Worm (Caenorhabditis elegans) whole organism, young adult: ENCODE data around the gene clec-66.

Experiments used
- F55B11.4 ChIP-seq: sonication (generic microtip); optimal IDR thresholded peaks from 2 replicates; lab custom pipeline; 2016; ENCODE audit warnings: missing compliant biosample characterization, missing genetic modification characterization, borderline replicate concordance; ENCODE audit not compliant: insufficient read depth
- aptf-3 ChIP-seq: fragments of 200-800 bp; sonication (Bioruptor generic); IDR thresholded peaks from 2 replicates; pipeline ENCODE4 v1.3.6; 2022; ENCODE audit warnings: missing genetic modification characterization, missing compliant biosample characterization
- athp-1 ChIP-seq: sonication (generic microtip); optimal IDR thresholded peaks from 2 replicates; lab custom pipeline; 2017; ENCODE audit warnings: mild to moderate bottlenecking, missing genetic modification characterization, missing compliant biosample characterization
- attf-5 ChIP-seq: fragments of 200-800 bp; sonication (Bioruptor generic); optimal IDR thresholded peaks from 2 replicates; lab custom pipeline; 2018; ENCODE audit warnings: mild to moderate bottlenecking, missing genetic modification characterization, missing compliant biosample characterization
- cebp-1 ChIP-seq, 2 experiments: fragments of 200-800 bp in 1 of 2; sonication (Bioruptor generic) in 1 of 2; sonication (generic microtip) in 1 of 2; IDR thresholded peaks in 1 of 2; optimal IDR thresholded peaks in 1 of 2; 2 replicates each; pipeline versions ENCODE4 v1.3.6 to Lab custom; 2017 to 2022; ENCODE audit warnings: missing compliant biosample characterization in 2 of 2, missing genetic modification characterization in 2 of 2, mild to moderate bottlenecking in 1 of 2, missing genetic modification reagents in 1 of 2, moderate library complexity in 1 of 2
- dox-1 ChIP-seq: fragments of 200-800 bp; sonication (Bioruptor generic); IDR thresholded peaks from 2 replicates; pipeline ENCODE4 v1.3.6; 2022; ENCODE audit warnings: missing genetic modification reagents, missing genetic modification characterization, missing compliant biosample characterization
- egl-44 ChIP-seq: fragments of 200-800 bp; sonication (Bioruptor generic); IDR thresholded peaks from 2 replicates; pipeline ENCODE4 v1.3.6; 2022; ENCODE audit warnings: missing genetic modification reagents, missing genetic modification characterization, missing compliant biosample characterization
- hmg-1.2 ChIP-seq: fragments of 200-800 bp; sonication (Bioruptor generic); IDR thresholded peaks from 2 replicates; pipeline ENCODE4 v1.3.6; 2022; ENCODE audit warnings: missing genetic modification reagents, missing genetic modification characterization, missing compliant biosample characterization
- nhr-80 ChIP-seq: sonication (generic microtip); optimal IDR thresholded peaks from 2 replicates; lab custom pipeline; 2016; ENCODE audit warnings: missing genetic modification characterization, missing compliant biosample characterization
- pbrm-1 ChIP-seq: fragments of 200-800 bp; sonication (Bioruptor generic); IDR thresholded peaks from 2 replicates; pipeline ENCODE4 v1.3.6; 2022; ENCODE audit warnings: missing genetic modification reagents, missing genetic modification characterization, missing compliant biosample characterization
- snpc-4 ChIP-seq, 5 experiments: fragments of 150-350 bp in 1 of 5; sonication (generic microtip) in 4 of 5; optimal IDR thresholded peaks; 2 replicates each; lab custom pipeline; 2014 to 2018; ENCODE audit warnings: missing genetic modification characterization in 5 of 5, missing biosample characterization in 3 of 5, antibody characterized with exemption in 2 of 5, mild to moderate bottlenecking in 2 of 5, missing compliant biosample characterization in 2 of 5, missing genotype in 2 of 5, moderate library complexity in 2 of 5, missing genetic modification reagents in 1 of 5
- tbp1 ChIP-seq: fragments of 200-800 bp; sonication (Bioruptor generic); optimal IDR thresholded peaks from 2 replicates; lab custom pipeline; 2018; ENCODE audit warnings: mild to moderate bottlenecking, missing genetic modification characterization, missing compliant biosample characterization

clec-66 gene

ce11 chrII:12953297-12953696, 49.1 kb downstream of the clec-66 start:
- TF ChIP-seq attf-5, result peak; percentile 12
- TF ChIP-seq dox-1 (GFP tag; lab: Robert Waterston, UW), result peak; percentile 19; the same call in 1 of the 2 replicates
- peak; percentile 65; the same call in 1 of the 2 replicates for TF ChIP-seq hmg-1.2 (GFP tag; lab: Robert Waterston, UW)
- peak; percentile 4 for TF ChIP-seq nhr-80 (tag; lab: Kevin White, UChicago)
- TF ChIP-seq pbrm-1 (GFP tag; lab: Robert Waterston, UW), result 0 out of 2 replicates have a peak, but pooled peaks have one; percentile 17
- TF ChIP-seq cebp-1 (GFP tag; IDR thresholded peaks at IDR 0.05; lab: Robert Waterston, UW), result peak; percentile 75
- TF ChIP-seq cebp-1 (tag; optimal IDR thresholded peaks at IDR 0.05; lab: Kevin White, UChicago), result peak; percentile 89
- TF ChIP-seq snpc-4 (GFP tag; optimal IDR thresholded peaks at IDR 0.05; lab: Kevin White, UChicago), result no peak
- TF ChIP-seq snpc-4 (tag; optimal IDR thresholded peaks at IDR 0.05; lab: Kevin White, UChicago), result peak in 2 of 4 experiments; percentile 39 to 57
- no peak for TF ChIP-seq athp-1 (tag; lab: Kevin White, UChicago)
- TF ChIP-seq aptf-3 (GFP tag; lab: Robert Waterston, UW), result no peak
- no peak for TF ChIP-seq F55B11.4 (tag; lab: Kevin White, UChicago)
- TF ChIP-seq, all 124 proteins: peak for 7

- TF ChIP-seq tbp1 (GFP tag; lab: Kevin White, UChicago) (no peak), egl-44 (GFP tag; lab: Robert Waterston, UW) (no peak), hmg-1.2 (GFP tag; lab: Robert Waterston, UW) (no peak)
Observed at ce11 chrII:12954670-12955069, 50.5 kb downstream of the clec-66 start, which contains the start of the genes Y38F1A.1 and Y38F1A.2. TSS of gene Y38F1A.1 (minus strand) at chrII:12954770. TSS of gene Y38F1A.2 (plus strand) at chrII:12954958.
